Worm (Caenorhabditis elegans): Measurements from ENCODE around the gene K01A2.10.
A peak's percentile ranks its signal among the peaks of the same experiment; 100 is the strongest.

The K01A2.10 gene

DNA sequence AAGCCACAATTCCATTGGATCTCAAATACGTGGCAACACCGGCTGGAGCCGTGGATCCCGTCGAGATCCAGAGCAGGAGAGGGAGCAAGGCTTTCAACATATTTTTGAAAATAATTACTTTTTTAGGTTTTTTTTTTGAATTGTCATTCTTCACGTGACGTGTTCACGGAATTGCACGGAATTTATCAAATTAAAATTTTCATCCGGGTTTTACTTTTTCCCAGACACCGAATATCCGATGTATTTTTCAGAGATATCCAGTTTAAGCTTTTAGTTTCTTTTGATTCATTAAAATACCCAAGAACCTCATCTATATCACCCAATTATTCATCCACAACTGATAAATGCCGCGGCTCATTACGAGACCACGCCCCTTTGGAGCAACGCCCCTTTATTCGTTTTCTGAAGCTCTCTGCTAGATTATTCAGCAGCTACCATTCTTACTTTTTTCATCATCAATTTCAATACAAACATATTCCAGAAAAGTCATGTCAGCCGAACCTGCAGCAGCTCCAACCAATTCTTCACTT is 25.9 kb downstream of the K01A2.10 start, which contains the start of the genes clec-117 and B0432.1:
Gene clec-117 (minus strand): TSS at position 101 of the 530 bp plus-strand sequence.
Gene B0432.1 (plus strand): TSS at position 480 of the 530 bp plus-strand sequence.
- TF ChIP-seq ceh-83 (GFP tag; optimal IDR thresholded peaks at IDR 0.05) = no peak
- TF ChIP-seq lsy-2 (tag; optimal IDR thresholded peaks at IDR 0.05) = no peak
- no peak for TF ChIP-seq ces-1 (GFP tag; optimal IDR thresholded peaks at IDR 0.05)
- no peak for TF ChIP-seq mab-5 (tag; optimal IDR thresholded peaks at IDR 0.05)
- no peak for TF ChIP-seq blmp-1 (tag; optimal IDR thresholded peaks at IDR 0.05)
- no peak for TF ChIP-seq nhr-12 (tag; optimal IDR thresholded peaks at IDR 0.05)
- no peak for TF ChIP-seq flh-1 (GFP tag; optimal IDR thresholded peaks at IDR 0.05)
- TF ChIP-seq nhr-76 (tag; optimal IDR thresholded peaks at IDR 0.05) = no peak

DNA sequence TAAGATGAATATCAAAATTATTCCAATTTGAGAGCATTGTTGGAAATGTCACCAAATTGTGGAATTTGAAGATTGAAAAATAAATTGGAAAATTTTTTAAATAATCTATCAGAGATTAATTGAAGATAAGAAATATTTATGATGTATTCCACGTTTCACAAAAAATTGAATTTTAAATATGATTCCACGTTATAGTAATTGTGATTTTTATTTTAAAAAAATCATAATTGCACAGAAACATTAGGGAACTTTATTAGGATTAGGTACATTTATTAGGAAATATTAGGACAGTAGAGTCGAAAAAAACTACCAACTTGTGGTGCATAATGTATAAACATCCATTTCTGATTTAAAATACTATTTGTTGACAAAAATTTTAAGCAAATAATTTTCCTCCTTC is 28.3 kb downstream of the K01A2.10 start, which contains the start of gene B0432.11:
Gene B0432.11 (minus strand): TSS at position 101 of the 400 bp plus-strand sequence.
- TF ChIP-seq mab-5 (tag; optimal IDR thresholded peaks at IDR 0.05) = no peak
- TF ChIP-seq lin-32 (GFP tag; optimal IDR thresholded peaks at IDR 0.05) = no peak
- no peak for TF ChIP-seq elt-3 (tag; optimal IDR thresholded peaks at IDR 0.05)
- TF ChIP-seq nhr-12 (tag; optimal IDR thresholded peaks at IDR 0.05) = no peak

DNA sequence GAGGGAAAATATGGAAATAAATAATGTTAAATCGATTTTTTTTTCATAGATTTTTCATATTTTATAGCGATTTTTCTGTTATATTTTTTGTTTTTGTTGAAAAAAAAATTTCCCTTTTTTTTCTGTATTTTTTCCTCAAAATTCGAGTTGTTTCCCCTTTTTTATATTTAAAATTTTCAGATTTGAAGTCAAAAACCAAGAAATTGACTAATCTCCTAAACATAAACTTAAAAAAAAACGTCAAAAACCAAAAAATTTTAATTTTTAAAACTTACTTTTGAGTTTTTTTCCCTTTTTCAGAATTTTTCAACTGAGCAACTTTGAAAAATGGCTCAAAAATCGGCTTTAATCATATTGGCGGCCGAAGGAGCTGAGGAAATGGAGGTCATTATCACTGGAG is 32.6 kb downstream of the K01A2.10 start, which contains the start of gene djr-1.1:
Gene djr-1.1 (plus strand): TSS at position 301 of the 400 bp plus-strand sequence.
- TF ChIP-seq cnd-1 (tag; optimal IDR thresholded peaks at IDR 0.05) (no peak), sptf-1 (tag; optimal IDR thresholded peaks at IDR 0.05) (no peak)

DNA sequence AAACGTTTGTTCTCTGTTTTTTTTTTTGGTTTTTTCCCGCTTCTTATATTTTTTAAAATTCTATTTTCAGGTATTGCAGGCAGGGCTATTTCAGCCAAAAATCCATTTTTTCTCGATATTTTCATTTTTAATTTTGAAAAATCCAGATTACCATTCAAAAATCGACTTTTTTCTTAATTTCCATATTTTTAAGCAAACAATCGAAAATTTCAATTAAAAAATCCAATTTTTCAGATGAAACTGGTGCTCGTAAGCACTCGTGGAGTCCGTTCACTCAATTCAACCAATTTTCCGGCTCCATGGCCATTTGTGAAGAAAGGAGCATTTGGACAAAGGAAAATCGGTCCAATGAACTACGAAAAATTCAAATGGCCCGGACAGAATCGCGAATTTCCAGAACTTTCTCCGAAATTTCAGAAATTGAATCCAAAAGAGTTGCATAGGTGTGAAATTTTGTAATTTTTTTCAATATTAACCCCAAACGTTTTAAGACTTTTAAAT is 34.1 kb downstream of the K01A2.10 start, which contains the start of gene mrpl-41:
Gene mrpl-41 (plus strand): TSS at position 235 of the 501 bp plus-strand sequence.
- TF ChIP-seq nhr-237 (tag; optimal IDR thresholded peaks at IDR 0.05) (no peak), mep-1 (tag; optimal IDR thresholded peaks at IDR 0.05) (no peak), ceh-39 (tag; optimal IDR thresholded peaks at IDR 0.05) (no peak), pha-4 (tag; optimal IDR thresholded peaks at IDR 0.05) (no peak), lin-13 (tag; optimal IDR thresholded peaks at IDR 0.05) (no peak)

DNA sequence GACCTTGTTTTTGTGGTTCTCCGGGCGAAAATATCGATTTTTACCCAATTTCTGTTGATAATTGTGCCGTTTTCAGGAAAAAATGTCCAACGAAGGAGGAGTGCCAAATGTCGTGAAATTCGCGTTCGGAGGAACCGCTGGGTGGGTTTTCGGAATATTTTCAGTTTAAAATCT is 36.5 kb downstream of the K01A2.10 start, which contains the start of gene misc-1:
Gene misc-1 (plus strand): TSS at position 75 of the 174 bp plus-strand sequence.
- TF ChIP-seq nhr-237 (tag; optimal IDR thresholded peaks at IDR 0.05) (no peak), sptf-1 (tag; optimal IDR thresholded peaks at IDR 0.05) (no peak), M03D4.4 (tag; optimal IDR thresholded peaks at IDR 0.05) (no peak), drap-1 (GFP tag; optimal IDR thresholded peaks at IDR 0.05) (no peak), snpc-4 (tag; optimal IDR thresholded peaks at IDR 0.05) (no peak), ces-1 (GFP tag; optimal IDR thresholded peaks at IDR 0.05) (no peak), ceh-39 (tag; optimal IDR thresholded peaks at IDR 0.05) (no peak), unc-120 (tag; optimal IDR thresholded peaks at IDR 0.05; ENCODE audit: poor library complexity, severe bottlenecking) (no peak), nhr-12 (tag; optimal IDR thresholded peaks at IDR 0.05) (no peak), mls-2 (tag; optimal IDR thresholded peaks at IDR 0.05) (no peak), ceh-83 (GFP tag; optimal IDR thresholded peaks at IDR 0.05) (no peak), pha-4 (tag; optimal IDR thresholded peaks at IDR 0.05) (no peak), flh-1 (GFP tag; optimal IDR thresholded peaks at IDR 0.05) (no peak), sem-2 (GFP tag; optimal IDR thresholded peaks at IDR 0.05) (no peak), nhr-76 (tag; optimal IDR thresholded peaks at IDR 0.05) (no peak)

DNA sequence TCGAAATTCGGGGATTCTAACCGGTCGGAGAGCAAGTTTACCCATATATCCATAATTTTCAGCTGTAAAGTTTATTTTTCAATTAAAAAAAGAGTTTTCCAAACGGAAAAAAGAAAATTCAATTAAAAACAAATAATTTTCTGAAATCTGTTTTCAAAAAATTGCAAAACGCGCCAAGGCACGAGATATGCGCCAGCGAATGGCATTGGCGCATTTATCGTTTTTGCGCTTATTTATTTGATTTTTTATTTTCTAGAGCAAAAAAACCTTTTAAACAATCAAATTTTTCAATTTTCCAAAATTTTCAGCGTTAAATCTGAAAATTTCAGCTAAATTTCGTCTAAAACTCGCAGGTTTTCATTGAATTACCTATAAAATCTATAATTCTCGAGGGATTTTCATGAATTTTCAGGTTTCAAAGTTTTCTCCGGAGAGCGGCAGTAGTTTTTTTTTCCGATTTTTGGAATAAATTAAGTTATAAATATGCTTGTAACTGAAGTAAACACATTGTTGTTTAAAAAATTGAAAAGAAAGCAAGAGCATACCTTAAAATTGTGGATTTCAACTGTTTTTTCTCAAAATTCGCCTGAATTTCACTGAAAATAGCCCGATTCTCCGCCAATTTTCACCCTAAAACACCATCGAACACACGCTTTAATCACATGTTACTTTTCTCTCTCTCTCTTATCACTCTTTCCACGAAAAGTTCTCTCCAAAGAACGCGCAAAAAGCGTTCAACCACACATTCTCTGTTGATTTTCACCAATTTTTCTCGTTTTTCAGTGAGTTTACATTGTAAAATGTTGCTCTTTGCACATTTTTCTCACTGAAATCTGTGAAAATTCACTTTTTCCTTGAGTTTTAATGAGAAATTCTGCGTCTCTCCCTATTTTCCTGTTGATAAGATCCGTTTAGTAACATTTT is 37.0 kb downstream of the K01A2.10 start, which contains the start of gene B0432.10:
Gene B0432.10 (minus strand): TSS at position 649 of the 924 bp plus-strand sequence.
- TF ChIP-seq unc-39 (tag; optimal IDR thresholded peaks at IDR 0.05) (no peak), lin-13 (tag; optimal IDR thresholded peaks at IDR 0.05) (peak; percentile 77), cnd-1 (tag; optimal IDR thresholded peaks at IDR 0.05) (no peak), lsy-2 (tag; optimal IDR thresholded peaks at IDR 0.05) (peak; percentile 73), unc-120 (tag; optimal IDR thresholded peaks at IDR 0.05; ENCODE audit: poor library complexity, severe bottlenecking) (no peak), lin-32 (GFP tag; optimal IDR thresholded peaks at IDR 0.05) (no peak), snpc-4 (tag; optimal IDR thresholded peaks at IDR 0.05) (no peak), drap-1 (GFP tag; optimal IDR thresholded peaks at IDR 0.05) (no peak), mab-5 (tag; optimal IDR thresholded peaks at IDR 0.05) (no peak), nhr-28 (tag; optimal IDR thresholded peaks at IDR 0.05) (no peak), hlh-1 (tag; optimal IDR thresholded peaks at IDR 0.05) (peak; percentile 26), ceh-83 (GFP tag; optimal IDR thresholded peaks at IDR 0.05) (no peak), tbx-8 (GFP tag; optimal IDR thresholded peaks at IDR 0.05) (no peak), nhr-12 (tag; optimal IDR thresholded peaks at IDR 0.05) (no peak), ztf-11 (tag; optimal IDR thresholded peaks at IDR 0.05) (no peak), ces-1 (GFP tag; optimal IDR thresholded peaks at IDR 0.05) (peak; percentile 81), pha-4 (tag; optimal IDR thresholded peaks at IDR 0.05) (peak; percentile 76), ceh-43 (GFP tag; optimal IDR thresholded peaks at IDR 0.05) (no peak), M03D4.4 (tag; optimal IDR thresholded peaks at IDR 0.05) (no peak), elt-3 (tag; optimal IDR thresholded peaks at IDR 0.05) (no peak), zip-8 (tag; optimal IDR thresholded peaks at IDR 0.05) (no peak), unc-62 (GFP tag; optimal IDR thresholded peaks at IDR 0.05) (no peak), sptf-1 (tag; optimal IDR thresholded peaks at IDR 0.05) (peak; percentile 8), sem-2 (GFP tag; optimal IDR thresholded peaks at IDR 0.05) (no peak), mls-2 (tag; optimal IDR thresholded peaks at IDR 0.05) (no peak), nhr-76 (tag; optimal IDR thresholded peaks at IDR 0.05) (no peak), flh-1 (GFP tag; optimal IDR thresholded peaks at IDR 0.05) (no peak), ham-2 (GFP tag; optimal IDR thresholded peaks at IDR 0.05) (no peak), bed-3 (GFP tag; optimal IDR thresholded peaks at IDR 0.05) (no peak), mep-1 (tag; optimal IDR thresholded peaks at IDR 0.05) (peak; percentile 89), blmp-1 (tag; optimal IDR thresholded peaks at IDR 0.05) (no peak), nhr-2 (tag; optimal IDR thresholded peaks at IDR 0.05) (no peak)
